Worm (Caenorhabditis elegans) whole organism, mixed stage, embryonic: ENCODE results near the gene hif-1.
A peak's percentile ranks its signal among the peaks of the same experiment; 100 is the strongest.

Experiments
- elt-1 ChIP-seq: sonication (generic microtip); optimal IDR thresholded peaks from 2 replicates; lab custom pipeline; 2017; ENCODE audit warnings: missing genetic modification characterization, mild to moderate bottlenecking, missing compliant biosample characterization, antibody characterized with exemption, moderate library complexity, borderline replicate concordance; ENCODE audit not compliant: insufficient read depth
- elt-3 ChIP-seq: fragments of 150-350 bp; optimal IDR thresholded peaks from 2 replicates; lab custom pipeline; 2014; ENCODE audit warnings: missing biosample characterization, missing genetic modification characterization
- lsy-2 ChIP-seq: fragments of 150-350 bp; optimal IDR thresholded peaks from 2 replicates; lab custom pipeline; 2014; ENCODE audit warnings: missing biosample characterization, missing genetic modification characterization
- mep-1 ChIP-seq: fragments of 150-350 bp; optimal IDR thresholded peaks from 2 replicates; lab custom pipeline; 2017; ENCODE audit warnings: missing biosample characterization, missing genetic modification reagents, missing genetic modification characterization, inconsistent platforms
- nhr-237 ChIP-seq: fragments of 150-350 bp; optimal IDR thresholded peaks from 2 replicates; lab custom pipeline; 2014; ENCODE audit warnings: missing biosample characterization, missing genetic modification characterization
- pha-4 ChIP-seq: fragments of 150-350 bp; optimal IDR thresholded peaks from 2 replicates; lab custom pipeline; 2018; ENCODE audit warnings: missing biosample characterization, missing genetic modification reagents, missing genetic modification characterization
- sptf-1 ChIP-seq: sonication (generic microtip); optimal IDR thresholded peaks from 2 replicates; lab custom pipeline; 2017; ENCODE audit warnings: mild to moderate bottlenecking, missing genetic modification characterization, moderate library complexity, missing compliant biosample characterization
- unc-120 ChIP-seq: sonication (generic microtip); optimal IDR thresholded peaks from 2 replicates; lab custom pipeline; 2017; ENCODE audit warnings: missing genetic modification characterization, missing compliant biosample characterization; ENCODE audit not compliant: poor library complexity, severe bottlenecking
- unc-62 ChIP-seq: fragments of 150-350 bp; optimal IDR thresholded peaks from 2 replicates; lab custom pipeline; 2014; ENCODE audit warnings: missing biosample characterization, missing genetic modification reagents, missing genetic modification characterization

DNA sequence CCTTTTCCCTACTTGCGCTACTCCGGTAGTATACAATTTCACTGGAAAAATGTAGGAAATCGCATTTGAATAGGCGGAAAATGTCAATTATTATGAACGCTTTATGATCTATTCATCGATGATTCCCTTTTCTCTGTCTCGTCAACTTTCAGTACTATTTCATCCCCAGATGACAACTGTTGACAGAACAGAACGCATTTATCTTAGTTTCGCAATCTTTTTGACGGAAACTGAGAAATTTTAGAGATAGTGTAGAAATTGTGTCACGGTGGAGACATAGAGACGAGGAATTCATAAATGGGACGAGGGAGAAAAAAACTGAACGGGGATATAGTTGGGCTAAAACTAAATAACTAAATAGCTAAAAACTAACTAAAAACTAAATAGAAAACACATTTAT is 8.5 kb upstream of the hif-1 start:
- TF ChIP-seq unc-62: peak; percentile 97
- no peak for TF ChIP-seq mep-1 (tag; lab: Kevin White, UChicago)
- TF ChIP-seq unc-120: peak; percentile 15
- TF ChIP-seq pha-4 (tag; lab: Kevin White, UChicago): no peak
- TF ChIP-seq elt-1 (tag; lab: Kevin White, UChicago): no peak
- TF ChIP-seq nhr-237 (tag; lab: Kevin White, UChicago): no peak
- no peak for TF ChIP-seq lsy-2 (tag; lab: Kevin White, UChicago)
- TF ChIP-seq sptf-1 (tag; lab: Kevin White, UChicago): no peak
- TF ChIP-seq elt-3: no peak
